Fruit fly (Drosophila melanogaster) S2 (cell line): ENCODE data around the gene Wbp2.

Experiments used
- CG8478 ChIP-seq: fragments of >200 bp; optimal IDR thresholded peaks from 2 replicates; lab custom pipeline; 2018
- CTCF ChIP-seq, 2 experiments: fragments of >200 bp; optimal IDR thresholded peaks; 2 replicates each; lab custom pipeline; 2018

The Wbp2 gene

dm6 chr3L:12857553-12858122 lies 7.7 kb downstream of the Wbp2 start:
- TF ChIP-seq CG8478 (lab: Kevin White, UChicago) = no peak
- TF ChIP-seq CTCF (optimal IDR thresholded peaks at IDR 0.05; lab: Kevin White, UChicago) = peak; percentile 36 to 78

- TF ChIP-seq CG8478 (lab: Kevin White, UChicago) = no peak
- TF ChIP-seq CTCF (optimal IDR thresholded peaks at IDR 0.05; lab: Kevin White, UChicago) = peak; percentile 78 to 94
Measured at dm6 chr3L:12861255-12861899, 11.4 kb downstream of the Wbp2 start, which contains the start of gene CG32107. TSS of gene CG32107 (minus strand) at chr3L:12861305.

- TF ChIP-seq CTCF (optimal IDR thresholded peaks at IDR 0.05; lab: Kevin White, UChicago) (no peak), CG8478 (lab: Kevin White, UChicago) (no peak)
Measured at dm6 chr3L:12862820-12863219, 12.9 kb downstream of the Wbp2 start, which contains the start of gene CG10943. TSS of gene CG10943 (minus strand) at chr3L:12862920.

dm6 chr3L:12864472-12864871 lies 14.5 kb downstream of the Wbp2 start:
- TF ChIP-seq CTCF (optimal IDR thresholded peaks at IDR 0.05; lab: Kevin White, UChicago) (no peak), CG8478 (lab: Kevin White, UChicago) (no peak)

- TF ChIP-seq CTCF (optimal IDR thresholded peaks at IDR 0.05; lab: Kevin White, UChicago) (no peak), CG8478 (lab: Kevin White, UChicago) (no peak)
Measured at dm6 chr3L:12867956-12868443, 18.0 kb downstream of the Wbp2 start.

dm6 chr3L:12874211-12874610 lies 24.2 kb downstream of the Wbp2 start:
- no peak for TF ChIP-seq CG8478 (lab: Kevin White, UChicago)
- no peak for TF ChIP-seq CTCF (optimal IDR thresholded peaks at IDR 0.05; lab: Kevin White, UChicago)

- TF ChIP-seq CTCF (optimal IDR thresholded peaks at IDR 0.05; lab: Kevin White, UChicago) (no peak), CG8478 (lab: Kevin White, UChicago) (no peak)
Measured at dm6 chr3L:12884680-12885079, 34.7 kb downstream of the Wbp2 start, which contains the start of gene CG14120. TSS of gene CG14120 (plus strand) at chr3L:12885039.

dm6 chr3L:12889353-12889820 lies 39.4 kb downstream of the Wbp2 start, which contains the start of gene CG43894:
TSS of gene CG43894 (plus strand) at chr3L:12889770.
- no peak for TF ChIP-seq CG8478 (lab: Kevin White, UChicago)
- no peak for TF ChIP-seq CTCF (optimal IDR thresholded peaks at IDR 0.05; lab: Kevin White, UChicago)

dm6 chr3L:12892485-12893173 lies 42.7 kb downstream of the Wbp2 start, which contains the start of gene CG14118:
TSS of gene CG14118 (plus strand) at chr3L:12892658.
- TF ChIP-seq CG8478 (lab: Kevin White, UChicago) (no peak), CTCF (optimal IDR thresholded peaks at IDR 0.05; lab: Kevin White, UChicago) (no peak)
